Worm (Caenorhabditis elegans) whole organism, L4 larva: ENCODE results near the gene F59F4.3.

Experiments
- R02D3.7 ChIP-seq: fragments of 150-350 bp; sonication (generic microtip); optimal IDR thresholded peaks from 3 replicates; lab custom pipeline; 2014; ENCODE audit warnings: missing biosample characterization, missing genetic modification characterization
- Y48G9A.11 ChIP-seq: fragments of 200-800 bp; sonication (Bioruptor generic); IDR thresholded peaks from 2 replicates; pipeline ENCODE4 v1.3.6; 2022; ENCODE audit warnings: missing genetic modification reagents, missing genetic modification characterization, missing compliant biosample characterization
- ceh-62 ChIP-seq: sonication (generic microtip); optimal IDR thresholded peaks from 2 replicates; lab custom pipeline; 2017; ENCODE audit warnings: missing biosample characterization, missing genetic modification characterization
- ceh-82 ChIP-seq: sonication (generic microtip); optimal IDR thresholded peaks from 2 replicates; lab custom pipeline; 2017; ENCODE audit warnings: missing biosample characterization, missing genetic modification characterization
- mep-1 ChIP-seq: fragments of 150-350 bp; sonication (generic microtip); optimal IDR thresholded peaks from 3 replicates; lab custom pipeline; 2014; ENCODE audit warnings: missing biosample characterization, missing genetic modification characterization
- nhr-10 ChIP-seq: fragments of 150-350 bp; optimal IDR thresholded peaks from 2 replicates; lab custom pipeline; 2014; ENCODE audit warnings: missing biosample characterization, missing genetic modification characterization
- set-16 ChIP-seq: fragments of 200-800 bp; sonication (Bioruptor generic); IDR thresholded peaks from 2 replicates; pipeline ENCODE4 v1.3.6; 2022; ENCODE audit warnings: missing genetic modification reagents, missing genetic modification characterization, missing compliant biosample characterization
- spr-1 ChIP-seq: sonication (generic microtip); optimal IDR thresholded peaks from 2 replicates; lab custom pipeline; 2016; ENCODE audit warnings: mild to moderate bottlenecking, missing genetic modification characterization, missing compliant biosample characterization
- unc-130 ChIP-seq: sonication (generic microtip); optimal IDR thresholded peaks from 2 replicates; lab custom pipeline; 2016; ENCODE audit warnings: missing genetic modification reagents, missing genetic modification characterization, missing compliant biosample characterization

- TF ChIP-seq R02D3.7 (tag; lab: Kevin White, UChicago) (no peak), ceh-82 (tag; lab: Kevin White, UChicago) (no peak), unc-130 (GFP tag; lab: Kevin White, UChicago) (no peak), mep-1 (tag; lab: Kevin White, UChicago) (no peak), set-16 (GFP tag; lab: Robert Waterston, UW) (no peak), Y48G9A.11 (GFP tag; lab: Robert Waterston, UW) (no peak), nhr-10 (tag; lab: Kevin White, UChicago) (no peak), ceh-62 (tag; lab: Kevin White, UChicago) (no peak), spr-1 (tag; lab: Kevin White, UChicago) (no peak)
Observed at ce11 chrX:15887495-15887894, 40.1 kb upstream of the F59F4.3 start, which contains the start of gene F53H4.3.
